Fruit fly (Drosophila melanogaster) Kc167 (cell line): ENCODE data around the gene amos.

ENCODE experiments used
- Myc ChIP-seq: fragments of >200 bp; optimal IDR thresholded peaks from 2 replicates; lab custom pipeline; 2017; ENCODE audit warnings: missing external identifiers
- Sin3A ChIP-seq: fragments of >200 bp; optimal IDR thresholded peaks from 2 replicates; lab custom pipeline; 2018; ENCODE audit warnings: missing external identifiers
- h ChIP-seq: fragments of >200 bp; optimal IDR thresholded peaks from 3 replicates; lab custom pipeline; 2018; ENCODE audit warnings: missing external identifiers
- insv ChIP-seq: fragments of >200 bp; optimal IDR thresholded peaks from 3 replicates; lab custom pipeline; 2018; ENCODE audit warnings: missing external identifiers
- psq ChIP-seq: fragments of >200 bp; optimal IDR thresholded peaks from 2 replicates; lab custom pipeline; 2017; ENCODE audit warnings: missing external identifiers
- ttk ChIP-seq: sonication (Bioruptor generic); optimal IDR thresholded peaks from 2 replicates; lab custom pipeline; 2017; ENCODE audit warnings: missing external identifiers

The amos gene

dm6 chr2L:18621357-18622211 is 24.9 kb upstream of the amos start:
- TF ChIP-seq ttk (lab: Kevin White, UChicago), result no peak
- TF ChIP-seq psq, result no peak
- no peak for TF ChIP-seq Sin3A (lab: Kevin White, UChicago)
- TF ChIP-seq Myc (lab: Kevin White, UChicago), result no peak
- TF ChIP-seq insv (lab: Kevin White, UChicago), result no peak
- TF ChIP-seq h (lab: Kevin White, UChicago), result no peak

dm6 chr2L:18620153-18620552 is 23.4 kb upstream of the amos start:
- TF ChIP-seq psq (no peak), Sin3A (lab: Kevin White, UChicago) (no peak), h (lab: Kevin White, UChicago) (no peak), Myc (lab: Kevin White, UChicago) (no peak), insv (lab: Kevin White, UChicago) (no peak), ttk (lab: Kevin White, UChicago) (no peak)

dm6 chr2L:18617003-18617402 is 20.3 kb upstream of the amos start, which contains the start of gene MESR3:
TSS of gene MESR3 (plus strand) at chr2L:18617256.
- TF ChIP-seq psq (no peak), Myc (lab: Kevin White, UChicago) (no peak), h (lab: Kevin White, UChicago) (no peak), ttk (lab: Kevin White, UChicago) (no peak), Sin3A (lab: Kevin White, UChicago) (no peak), insv (lab: Kevin White, UChicago) (no peak)

dm6 chr2L:18616019-18616418 is 19.3 kb upstream of the amos start, which contains the start of gene IFT46:
TSS of gene IFT46 (minus strand) at chr2L:18616106.
- TF ChIP-seq insv (lab: Kevin White, UChicago), result no peak
- no peak for TF ChIP-seq h (lab: Kevin White, UChicago)
- no peak for TF ChIP-seq psq
- no peak for TF ChIP-seq Myc (lab: Kevin White, UChicago)
- no peak for TF ChIP-seq ttk (lab: Kevin White, UChicago)
- TF ChIP-seq Sin3A (lab: Kevin White, UChicago), result no peak

- no peak for TF ChIP-seq insv (lab: Kevin White, UChicago)
- TF ChIP-seq Sin3A (lab: Kevin White, UChicago), result no peak
- TF ChIP-seq Myc (lab: Kevin White, UChicago), result no peak
- no peak for TF ChIP-seq psq
- no peak for TF ChIP-seq h (lab: Kevin White, UChicago)
- TF ChIP-seq ttk (lab: Kevin White, UChicago), result no peak
These were observed 15.4 kb upstream of the amos start, which contains the start of gene Atac2 for dm6 chr2L:18612106-18612505. TSS of gene Atac2 (minus strand) at chr2L:18612249.

dm6 chr2L:18606642-18607041 is 9.9 kb upstream of the amos start, which contains the start of gene CG10333:
TSS of gene CG10333 (plus strand) at chr2L:18606832.
- no peak for TF ChIP-seq Myc (lab: Kevin White, UChicago)
- TF ChIP-seq h (lab: Kevin White, UChicago), result no peak
- TF ChIP-seq insv (lab: Kevin White, UChicago), result no peak
- TF ChIP-seq psq, result no peak
- TF ChIP-seq ttk (lab: Kevin White, UChicago), result no peak
- no peak for TF ChIP-seq Sin3A (lab: Kevin White, UChicago)

- TF ChIP-seq ttk (lab: Kevin White, UChicago), result no peak
- no peak for TF ChIP-seq Sin3A (lab: Kevin White, UChicago)
- no peak for TF ChIP-seq psq
- no peak for TF ChIP-seq Myc (lab: Kevin White, UChicago)
- no peak for TF ChIP-seq insv (lab: Kevin White, UChicago)
- no peak for TF ChIP-seq h (lab: Kevin White, UChicago)
These were observed 8.8 kb upstream of the amos start, which contains the start of gene CG31789 for dm6 chr2L:18605549-18605948. TSS of gene CG31789 (plus strand) at chr2L:18605928.

- TF ChIP-seq insv (lab: Kevin White, UChicago) (no peak), Sin3A (lab: Kevin White, UChicago) (no peak), psq (no peak), h (lab: Kevin White, UChicago) (no peak), Myc (lab: Kevin White, UChicago) (no peak), ttk (lab: Kevin White, UChicago) (no peak)
These were observed 8.3 kb upstream of the amos start, which contains the start of gene CG10413 for dm6 chr2L:18604986-18605385. TSS of gene CG10413 (minus strand) at chr2L:18605249.

dm6 chr2L:18599152-18599551 is 2.4 kb upstream of the amos start:
- TF ChIP-seq Sin3A (lab: Kevin White, UChicago) (no peak), ttk (lab: Kevin White, UChicago) (no peak), h (lab: Kevin White, UChicago) (no peak), insv (lab: Kevin White, UChicago) (no peak), psq (no peak), Myc (lab: Kevin White, UChicago) (no peak)

- TF ChIP-seq psq (no peak), Myc (lab: Kevin White, UChicago) (no peak), ttk (lab: Kevin White, UChicago) (no peak), Sin3A (lab: Kevin White, UChicago) (no peak), insv (lab: Kevin White, UChicago) (no peak), h (lab: Kevin White, UChicago) (no peak)
These were observed 1.5 kb upstream of the amos start for dm6 chr2L:18598150-18598723.

- TF ChIP-seq psq (no peak), Myc (lab: Kevin White, UChicago) (no peak), h (lab: Kevin White, UChicago) (no peak), insv (lab: Kevin White, UChicago) (no peak), ttk (lab: Kevin White, UChicago) (no peak), Sin3A (lab: Kevin White, UChicago) (no peak)
These were observed 5.8 kb downstream of the amos start for dm6 chr2L:18590942-18591257.
